Fruit fly (Drosophila melanogaster): ENCODE measurements around the gene CG11279.

CG11279 gene

dm6 chr3L:13033361-13033760 lies 13.4 kb upstream of the CG11279 start:
- TF ChIP-seq Vsx2 (GFP tag; optimal IDR thresholded peaks at IDR 0.05; ENCODE audit: partially characterized antibody), result peak; percentile 42
- TF ChIP-seq h (GFP tag; optimal IDR thresholded peaks at IDR 0.05), result no peak
- no peak for TF ChIP-seq Hr83 (GFP tag; optimal IDR thresholded peaks at IDR 0.05; ENCODE audit: poor library complexity, severe bottlenecking)
- TF ChIP-seq CG32264 (GFP tag; optimal IDR thresholded peaks at IDR 0.05), result no peak
- no peak for TF ChIP-seq Rel (GFP tag; optimal IDR thresholded peaks at IDR 0.05)
- no peak for TF ChIP-seq Rel (tag; optimal IDR thresholded peaks at IDR 0.05)
- no peak for TF ChIP-seq Abd-B (GFP tag; optimal IDR thresholded peaks at IDR 0.05)

dm6 chr3L:13036706-13037457 lies 9.9 kb upstream of the CG11279 start, which contains the start of gene Srrm1:
Gene Srrm1 (plus strand): TSS chr3L:13036821.
- TF ChIP-seq rgr (GFP tag; optimal IDR thresholded peaks at IDR 0.05), result peak; percentile 46
- TF ChIP-seq Hr83 (GFP tag; optimal IDR thresholded peaks at IDR 0.05; ENCODE audit: poor library complexity, severe bottlenecking), result peak; percentile 87
- TF ChIP-seq Dfd (GFP tag; optimal IDR thresholded peaks at IDR 0.05), result no peak
- TF ChIP-seq sv (GFP tag; optimal IDR thresholded peaks at IDR 0.05), result peak; percentile 21
- TF ChIP-seq Vsx2 (GFP tag; optimal IDR thresholded peaks at IDR 0.05; ENCODE audit: partially characterized antibody), result no peak
- TF ChIP-seq br (GFP tag; optimal IDR thresholded peaks at IDR 0.05), result no peak
- peak; percentile 20 for TF ChIP-seq Sp1 (GFP tag; optimal IDR thresholded peaks at IDR 0.05)
- no peak for TF ChIP-seq dsf (GFP tag; optimal IDR thresholded peaks at IDR 0.05; ENCODE audit: borderline replicate concordance)
- TF ChIP-seq foxo (GFP tag; optimal IDR thresholded peaks at IDR 0.05), result peak in 1 of 2 experiments; percentile 50
- peak; percentile 30 for TF ChIP-seq fru (GFP tag; optimal IDR thresholded peaks at IDR 0.05)
- peak; percentile 32 for TF ChIP-seq CG9705 (GFP tag; optimal IDR thresholded peaks at IDR 0.05)
- TF ChIP-seq h (GFP tag; optimal IDR thresholded peaks at IDR 0.05), result peak; percentile 33
- no peak for TF ChIP-seq usp (GFP tag; optimal IDR thresholded peaks at IDR 0.05)
- TF ChIP-seq ey (GFP tag; optimal IDR thresholded peaks at IDR 0.05), result peak; percentile 8
- TF ChIP-seq psq (GFP tag; optimal IDR thresholded peaks at IDR 0.05), result no peak
- TF ChIP-seq sage (GFP tag; optimal IDR thresholded peaks at IDR 0.05), result no peak
- TF ChIP-seq jim (GFP tag; optimal IDR thresholded peaks at IDR 0.05), result no peak
- no peak for TF ChIP-seq Hr78 (GFP tag; optimal IDR thresholded peaks at IDR 0.05)
- no peak for TF ChIP-seq Jra (GFP tag; optimal IDR thresholded peaks at IDR 0.05)
- no peak for TF ChIP-seq lola (GFP tag; optimal IDR thresholded peaks at IDR 0.05)

- TF ChIP-seq ey (GFP tag; optimal IDR thresholded peaks at IDR 0.05) (no peak), OdsH (GFP tag; optimal IDR thresholded peaks at IDR 0.05) (no peak), CrebA (GFP tag; optimal IDR thresholded peaks at IDR 0.05; ENCODE audit: borderline replicate concordance) (no peak), lola (GFP tag; optimal IDR thresholded peaks at IDR 0.05) (no peak), Myc (optimal IDR thresholded peaks at IDR 0.05) (no peak), Mio (GFP tag; optimal IDR thresholded peaks at IDR 0.05) (no peak), Jra (GFP tag; optimal IDR thresholded peaks at IDR 0.05) (no peak), sv (GFP tag; optimal IDR thresholded peaks at IDR 0.05) (no peak), Sp1 (GFP tag; optimal IDR thresholded peaks at IDR 0.05) (no peak), Hnf4 (GFP tag; optimal IDR thresholded peaks at IDR 0.05) (no peak), psq (GFP tag; optimal IDR thresholded peaks at IDR 0.05) (no peak), woc (GFP tag; optimal IDR thresholded peaks at IDR 0.05) (no peak), foxo (GFP tag; optimal IDR thresholded peaks at IDR 0.05) (no peak), jim (GFP tag; optimal IDR thresholded peaks at IDR 0.05) (no peak), rgr (GFP tag; optimal IDR thresholded peaks at IDR 0.05) (no peak), br (GFP tag; optimal IDR thresholded peaks at IDR 0.05) (no peak)
These were observed 5.9 kb upstream of the CG11279 start for dm6 chr3L:13040849-13041248.

dm6 chr3L:13041292-13042067 lies 5.3 kb upstream of the CG11279 start, which contains the start of gene RpS4:
Gene RpS4 (plus strand): TSS chr3L:13041756.
- TF ChIP-seq Hr83 (GFP tag; optimal IDR thresholded peaks at IDR 0.05; ENCODE audit: poor library complexity, severe bottlenecking), result peak; percentile 97
- peak; percentile 50 for TF ChIP-seq Myc (optimal IDR thresholded peaks at IDR 0.05)
- TF ChIP-seq fru (GFP tag; optimal IDR thresholded peaks at IDR 0.05), result peak; percentile 74
- peak; percentile 92 for TF ChIP-seq rgr (GFP tag; optimal IDR thresholded peaks at IDR 0.05)
- peak; percentile 86 for TF ChIP-seq br (GFP tag; optimal IDR thresholded peaks at IDR 0.05)
- TF ChIP-seq sv (GFP tag; optimal IDR thresholded peaks at IDR 0.05), result peak; percentile 85
- TF ChIP-seq CG9705 (GFP tag; optimal IDR thresholded peaks at IDR 0.05), result peak; percentile 93
- TF ChIP-seq lola (GFP tag; optimal IDR thresholded peaks at IDR 0.05), result no peak
- TF ChIP-seq Hr78 (GFP tag; optimal IDR thresholded peaks at IDR 0.05), result no peak
- no peak for TF ChIP-seq GATAd (GFP tag; optimal IDR thresholded peaks at IDR 0.05)
- peak; percentile 6 to 77 for TF ChIP-seq foxo (GFP tag; optimal IDR thresholded peaks at IDR 0.05)
- TF ChIP-seq N (GFP tag; optimal IDR thresholded peaks at IDR 0.05), result no peak
- no peak for TF ChIP-seq Vsx2 (GFP tag; optimal IDR thresholded peaks at IDR 0.05; ENCODE audit: partially characterized antibody)
- TF ChIP-seq Rel (GFP tag; optimal IDR thresholded peaks at IDR 0.05), result no peak
- TF ChIP-seq Rel (tag; optimal IDR thresholded peaks at IDR 0.05), result peak; percentile 78
- peak; percentile 51 for TF ChIP-seq CG32264 (GFP tag; optimal IDR thresholded peaks at IDR 0.05)
- peak; percentile 85 for TF ChIP-seq Hnf4 (GFP tag; optimal IDR thresholded peaks at IDR 0.05)
- TF ChIP-seq Abd-B (GFP tag; optimal IDR thresholded peaks at IDR 0.05), result no peak
- TF ChIP-seq jim (GFP tag; optimal IDR thresholded peaks at IDR 0.05), result peak; percentile 74
- peak; percentile 91 for TF ChIP-seq dmrt93B (GFP tag; optimal IDR thresholded peaks at IDR 0.05)
- peak; percentile 54 for TF ChIP-seq psq (GFP tag; optimal IDR thresholded peaks at IDR 0.05)
- TF ChIP-seq Dfd (GFP tag; optimal IDR thresholded peaks at IDR 0.05), result no peak
- peak; percentile 71 for TF ChIP-seq ey (GFP tag; optimal IDR thresholded peaks at IDR 0.05)
- peak; percentile 95 for TF ChIP-seq Sp1 (GFP tag; optimal IDR thresholded peaks at IDR 0.05)
- TF ChIP-seq Dif (GFP tag; optimal IDR thresholded peaks at IDR 0.05; ENCODE audit: partially characterized antibody), result peak; percentile 54
- TF ChIP-seq OdsH (GFP tag; optimal IDR thresholded peaks at IDR 0.05), result peak; percentile 75
- TF ChIP-seq h (GFP tag; optimal IDR thresholded peaks at IDR 0.05), result peak; percentile 85
- peak; percentile 35 for TF ChIP-seq sage (GFP tag; optimal IDR thresholded peaks at IDR 0.05)
- no peak for TF ChIP-seq CrebA (GFP tag; optimal IDR thresholded peaks at IDR 0.05; ENCODE audit: borderline replicate concordance)
- peak; percentile 81 for TF ChIP-seq HLH106 (tag; optimal IDR thresholded peaks at IDR 0.05)
- peak; percentile 42 for TF ChIP-seq Jra (GFP tag; optimal IDR thresholded peaks at IDR 0.05)
- peak; percentile 39 for TF ChIP-seq woc (GFP tag; optimal IDR thresholded peaks at IDR 0.05)
- TF ChIP-seq Mio (GFP tag; optimal IDR thresholded peaks at IDR 0.05), result peak; percentile 63
